Fruit fly (Drosophila melanogaster): ENCODE results near the gene CASK.

Gene CASK

dm6 chr3R:21777660-21778059 is 44.8 kb downstream of the CASK start, which contains the start of gene Polr1H (continued):
- TF ChIP-seq Sox100B (GFP tag; optimal IDR thresholded peaks at IDR 0.05) = no peak
- TF ChIP-seq knrl (GFP tag; IDR thresholded peaks at IDR 0.05; ENCODE audit: partially characterized antibody) = peak; percentile 8; the same call in 1 of the 3 replicates
- TF ChIP-seq Dbx (GFP tag; IDR thresholded peaks at IDR 0.05) = no peak
- TF ChIP-seq CG12744 (GFP tag; optimal IDR thresholded peaks at IDR 0.05) = no peak
- peak; percentile 90 for TF ChIP-seq sens (GFP tag)
- no peak for TF ChIP-seq Vsx1 (GFP tag; optimal IDR thresholded peaks at IDR 0.05)
- TF ChIP-seq MTF-1 (GFP tag; optimal IDR thresholded peaks at IDR 0.05; ENCODE audit: borderline replicate concordance) = no peak
- no peak for TF ChIP-seq lov (optimal IDR thresholded peaks at IDR 0.05)
- no peak for TF ChIP-seq lov (GFP tag; IDR thresholded peaks at IDR 0.05)
- no peak for TF ChIP-seq Hr39 (optimal IDR thresholded peaks at IDR 0.05)
- no peak for TF ChIP-seq CkIIα-i1 (GFP tag; IDR thresholded peaks at IDR 0.05)
- no peak for TF ChIP-seq CHES-1-like (GFP tag; optimal IDR thresholded peaks at IDR 0.05)
- no peak for TF ChIP-seq CG9215 (GFP tag; IDR thresholded peaks at IDR 0.05)
- TF ChIP-seq H15 (GFP tag; IDR thresholded peaks at IDR 0.05) = no peak
- TF ChIP-seq CG3281 (GFP tag; optimal IDR thresholded peaks at IDR 0.05) = no peak
- TF ChIP-seq fu2 (GFP tag; optimal IDR thresholded peaks at IDR 0.05) = no peak
- no peak for TF ChIP-seq fru (optimal IDR thresholded peaks at IDR 0.05)
- no peak for TF ChIP-seq Optix (GFP tag; IDR thresholded peaks at IDR 0.05)
- peak; percentile 36; the same call in 1 of the 2 replicates for TF ChIP-seq vvl (GFP tag; IDR thresholded peaks at IDR 0.05)

- no peak for TF ChIP-seq yki (optimal IDR thresholded peaks at IDR 0.05)
- TF ChIP-seq CG33557 (GFP tag; optimal IDR thresholded peaks at IDR 0.05) = no peak
- TF ChIP-seq kah (GFP tag; optimal IDR thresholded peaks at IDR 0.05) = peak; percentile 64
- no peak for TF ChIP-seq Stat92E (GFP tag; optimal IDR thresholded peaks at IDR 0.05)
- TF ChIP-seq ewg (GFP tag; optimal IDR thresholded peaks at IDR 0.05) = peak; percentile 97
- no peak for TF ChIP-seq CG1529 (GFP tag; optimal IDR thresholded peaks at IDR 0.05)
- no peak for TF ChIP-seq nau (GFP tag; optimal IDR thresholded peaks at IDR 0.05)
- peak; percentile 96 for TF ChIP-seq scrt (GFP tag; optimal IDR thresholded peaks at IDR 0.05)
- peak; percentile 9 for TF ChIP-seq YL-1 (GFP tag; optimal IDR thresholded peaks at IDR 0.05)
- TF ChIP-seq crp (GFP tag; optimal IDR thresholded peaks at IDR 0.05) = peak in 1 of 2 experiments; percentile 56
- no peak for TF ChIP-seq BEAF-32 (GFP tag; optimal IDR thresholded peaks at IDR 0.05)
- peak; percentile 66; the same call in 1 of the 3 replicates for TF ChIP-seq CG34422 (GFP tag; IDR thresholded peaks at IDR 0.05)
- no peak for TF ChIP-seq ranshi (GFP tag; IDR thresholded peaks at IDR 0.05)
- TF ChIP-seq HLHmδ (GFP tag; optimal IDR thresholded peaks at IDR 0.05) = no peak
- no peak for TF ChIP-seq gt (GFP tag; IDR thresholded peaks at IDR 0.05)
- no peak for TF ChIP-seq CG6689 (GFP tag; IDR thresholded peaks at IDR 0.05)
- no peak for TF ChIP-seq tio (GFP tag; optimal IDR thresholded peaks at IDR 0.05)
- no peak for TF ChIP-seq Dp (GFP tag; optimal IDR thresholded peaks at IDR 0.05)
Observed at dm6 chr3R:21775766-21776165, 46.7 kb downstream of the CASK start, which contains the start of the genes GABA-B-R2 and CG6800. GABA-B-R2 (minus strand) TSS chr3R:21775840. CG6800 (plus strand) TSS chr3R:21776138.

dm6 chr3R:21769218-21769617 is 53.3 kb downstream of the CASK start, which contains the start of gene Burs:
Burs (plus strand) TSS chr3R:21769518.
- TF ChIP-seq CG9932 (GFP tag; IDR thresholded peaks at IDR 0.05) (no peak), maf-S (GFP tag; optimal IDR thresholded peaks at IDR 0.05) (no peak), CG13287 (GFP tag; IDR thresholded peaks at IDR 0.05; ENCODE audit: partially characterized antibody) (no peak), CG15073 (GFP tag; optimal IDR thresholded peaks at IDR 0.05) (no peak), chm (GFP tag; IDR thresholded peaks at IDR 0.05) (no peak), H2.0 (GFP tag; IDR thresholded peaks at IDR 0.05) (no peak), eyg (GFP tag; optimal IDR thresholded peaks at IDR 0.05) (no peak), gsb-n (tag; optimal IDR thresholded peaks at IDR 0.05) (no peak), abd-A (tag; optimal IDR thresholded peaks at IDR 0.05) (no peak), CG17385 (GFP tag; optimal IDR thresholded peaks at IDR 0.05) (no peak), aop (GFP tag; IDR thresholded peaks at IDR 0.05) (no peak), crc (GFP tag; optimal IDR thresholded peaks at IDR 0.05) (no peak), pnt (GFP tag; optimal IDR thresholded peaks at IDR 0.05) (no peak), Side (GFP tag; optimal IDR thresholded peaks at IDR 0.05) (no peak), PHDP (tag; optimal IDR thresholded peaks at IDR 0.05) (no peak), Optix (GFP tag; IDR thresholded peaks at IDR 0.05) (no peak), CG8924 (tag; optimal IDR thresholded peaks at IDR 0.05) (no peak)
